Fruit fly (Drosophila melanogaster): Measurements from ENCODE around the gene CG42445.

The CG42445 gene

DNA sequence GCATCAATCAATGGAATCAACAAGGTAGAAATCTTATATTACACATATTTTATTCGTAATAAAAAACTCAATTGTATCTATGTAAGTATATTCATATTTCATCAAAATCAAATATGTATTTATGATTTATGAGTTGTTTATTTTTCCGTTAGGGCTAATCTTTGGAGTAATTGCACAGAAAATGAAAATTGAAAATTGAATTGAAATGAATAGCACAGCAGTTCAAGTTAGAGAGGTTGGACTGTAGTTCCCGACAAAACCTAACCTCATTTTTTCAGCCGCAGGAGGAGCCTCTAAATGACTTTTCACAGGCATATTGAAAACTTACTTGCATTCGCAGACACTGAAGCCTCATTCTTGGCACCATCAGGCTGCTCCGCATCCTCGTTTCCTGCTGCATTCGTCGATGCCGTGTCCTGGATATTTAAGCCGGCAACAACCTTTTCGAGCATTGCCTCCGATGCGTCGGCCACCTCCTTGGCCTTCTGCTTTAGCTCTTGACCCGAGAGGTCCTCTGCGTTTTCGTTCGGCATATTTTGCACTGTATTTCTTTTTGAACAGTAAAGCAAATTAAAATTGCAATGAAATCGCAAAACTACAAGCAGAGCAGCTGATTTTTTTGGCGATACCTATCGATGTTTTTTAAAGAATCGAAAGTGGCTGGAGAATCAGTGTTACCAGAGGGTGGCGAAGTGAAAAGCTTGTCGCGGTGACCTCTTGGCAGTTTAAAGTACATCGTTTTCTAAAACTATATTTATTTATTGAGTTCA lies 19.3 kb upstream of the CG42445 start, which contains the start of gene Nmt:
Gene Nmt (minus strand): TSS at position 635 of the 770 bp plus-strand sequence.
- TF ChIP-seq bab1 (GFP tag; optimal IDR thresholded peaks at IDR 0.05), result no peak
- no peak for TF ChIP-seq CG5204 (GFP tag; optimal IDR thresholded peaks at IDR 0.05)
- no peak for TF ChIP-seq Crg-1 (GFP tag; optimal IDR thresholded peaks at IDR 0.05)
- peak; percentile 2 for TF ChIP-seq CG11617 (GFP tag; optimal IDR thresholded peaks at IDR 0.05)
- TF ChIP-seq CG7101 (tag; optimal IDR thresholded peaks at IDR 0.05), result peak; percentile 14
- TF ChIP-seq kay (GFP tag; ENCODE audit: borderline replicate concordance), result no peak
- TF ChIP-seq pad (GFP tag; optimal IDR thresholded peaks at IDR 0.05), result no peak
- no peak for TF ChIP-seq CG1620 (GFP tag; optimal IDR thresholded peaks at IDR 0.05)
- TF ChIP-seq cnc (optimal IDR thresholded peaks at IDR 0.05), result no peak
- TF ChIP-seq tj (GFP tag; optimal IDR thresholded peaks at IDR 0.05), result peak; percentile 6
- no peak for TF ChIP-seq ovo (GFP tag; optimal IDR thresholded peaks at IDR 0.05)
- TF ChIP-seq CG14711 (tag; optimal IDR thresholded peaks at IDR 0.05), result peak; percentile 42
- no peak for TF ChIP-seq CG12768 (GFP tag; optimal IDR thresholded peaks at IDR 0.05)
- peak; percentile 9 for TF ChIP-seq CG7045 (GFP tag; optimal IDR thresholded peaks at IDR 0.05)
- no peak for TF ChIP-seq Mnt (GFP tag; optimal IDR thresholded peaks at IDR 0.05)
- no peak for TF ChIP-seq Clk (GFP tag; optimal IDR thresholded peaks at IDR 0.05)
- TF ChIP-seq CG33017 (tag; optimal IDR thresholded peaks at IDR 0.05), result peak; percentile 32
- peak; percentile 6 for TF ChIP-seq cic (GFP tag; optimal IDR thresholded peaks at IDR 0.05)
- TF ChIP-seq toe (GFP tag; optimal IDR thresholded peaks at IDR 0.05), result no peak

dm6 chr3L:8175818-8176217 lies 17.1 kb upstream of the CG42445 start, which contains the start of gene RecQ4:
RecQ4 (minus strand) TSS chr3L:8175978.
- TF ChIP-seq bab1 (GFP tag; optimal IDR thresholded peaks at IDR 0.05) (peak; percentile 35), cic (GFP tag; optimal IDR thresholded peaks at IDR 0.05) (no peak), tj (GFP tag; optimal IDR thresholded peaks at IDR 0.05) (peak; percentile 97)

DNA sequence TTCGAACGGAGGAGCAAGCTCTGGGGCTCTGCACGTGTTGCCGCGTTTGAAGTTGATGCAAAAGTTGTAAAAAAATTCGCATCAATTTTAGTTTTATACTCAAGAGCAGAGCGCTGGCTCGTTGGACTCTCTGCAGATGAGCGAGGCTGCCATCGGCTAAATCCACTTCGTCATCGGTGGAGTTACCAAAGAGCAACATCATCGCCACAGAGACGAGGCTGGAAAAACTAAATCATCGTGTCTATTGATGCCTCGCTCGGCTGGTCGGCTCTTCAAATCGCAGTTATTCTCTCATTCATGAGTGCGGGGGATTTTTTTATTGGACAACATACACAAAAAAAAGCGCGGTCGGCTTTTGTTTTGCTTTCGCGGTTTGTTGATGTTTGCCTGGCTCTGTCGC lies 6.7 kb upstream of the CG42445 start, which contains the start of gene CG13675:
Gene CG13675 (minus strand): TSS at position 83 of the 400 bp plus-strand sequence.
- TF ChIP-seq CG12768 (GFP tag; optimal IDR thresholded peaks at IDR 0.05) (no peak), CG7101 (tag; optimal IDR thresholded peaks at IDR 0.05) (no peak), Crg-1 (GFP tag; optimal IDR thresholded peaks at IDR 0.05) (no peak), CG5204 (GFP tag; optimal IDR thresholded peaks at IDR 0.05) (no peak), Hr96 (GFP tag; optimal IDR thresholded peaks at IDR 0.05) (no peak), Clk (GFP tag; optimal IDR thresholded peaks at IDR 0.05) (no peak), tj (GFP tag; optimal IDR thresholded peaks at IDR 0.05) (no peak), CG1620 (GFP tag; optimal IDR thresholded peaks at IDR 0.05) (no peak), ovo (GFP tag; optimal IDR thresholded peaks at IDR 0.05) (no peak), CG33017 (tag; optimal IDR thresholded peaks at IDR 0.05) (no peak), kay (GFP tag; ENCODE audit: borderline replicate concordance) (no peak), CG7045 (GFP tag; optimal IDR thresholded peaks at IDR 0.05) (no peak), Mnt (GFP tag; optimal IDR thresholded peaks at IDR 0.05) (no peak), CG14711 (tag; optimal IDR thresholded peaks at IDR 0.05) (no peak), bab1 (GFP tag; optimal IDR thresholded peaks at IDR 0.05) (no peak), pad (GFP tag; optimal IDR thresholded peaks at IDR 0.05) (no peak)

- no peak for TF ChIP-seq Hr96 (GFP tag; optimal IDR thresholded peaks at IDR 0.05)
- TF ChIP-seq tj (GFP tag; optimal IDR thresholded peaks at IDR 0.05), result peak; percentile 39
- no peak for TF ChIP-seq toe (GFP tag; optimal IDR thresholded peaks at IDR 0.05)
- no peak for TF ChIP-seq kay (GFP tag; ENCODE audit: borderline replicate concordance)
- no peak for TF ChIP-seq CG14711 (tag; optimal IDR thresholded peaks at IDR 0.05)
These were observed 1.2 kb upstream of the CG42445 start, which contains the start of gene CG43886 for dm6 chr3L:8159724-8160422. CG43886 (minus strand) TSS chr3L:8159774.

dm6 chr3L:8157079-8157478 lies 1.6 kb downstream of the CG42445 start:
- TF ChIP-seq Crg-1 (GFP tag; optimal IDR thresholded peaks at IDR 0.05), result no peak
- no peak for TF ChIP-seq tj (GFP tag; optimal IDR thresholded peaks at IDR 0.05)
- TF ChIP-seq CG7045 (GFP tag; optimal IDR thresholded peaks at IDR 0.05), result no peak
- no peak for TF ChIP-seq CG33017 (tag; optimal IDR thresholded peaks at IDR 0.05)
- TF ChIP-seq pad (GFP tag; optimal IDR thresholded peaks at IDR 0.05), result no peak
- no peak for TF ChIP-seq Clk (GFP tag; optimal IDR thresholded peaks at IDR 0.05)
- TF ChIP-seq ovo (GFP tag; optimal IDR thresholded peaks at IDR 0.05), result no peak
- TF ChIP-seq CG14711 (tag; optimal IDR thresholded peaks at IDR 0.05), result no peak
- TF ChIP-seq toe (GFP tag; optimal IDR thresholded peaks at IDR 0.05), result no peak
- no peak for TF ChIP-seq cic (GFP tag; optimal IDR thresholded peaks at IDR 0.05)
- TF ChIP-seq kay (GFP tag; ENCODE audit: borderline replicate concordance), result no peak
- no peak for TF ChIP-seq bab1 (GFP tag; optimal IDR thresholded peaks at IDR 0.05)

DNA sequence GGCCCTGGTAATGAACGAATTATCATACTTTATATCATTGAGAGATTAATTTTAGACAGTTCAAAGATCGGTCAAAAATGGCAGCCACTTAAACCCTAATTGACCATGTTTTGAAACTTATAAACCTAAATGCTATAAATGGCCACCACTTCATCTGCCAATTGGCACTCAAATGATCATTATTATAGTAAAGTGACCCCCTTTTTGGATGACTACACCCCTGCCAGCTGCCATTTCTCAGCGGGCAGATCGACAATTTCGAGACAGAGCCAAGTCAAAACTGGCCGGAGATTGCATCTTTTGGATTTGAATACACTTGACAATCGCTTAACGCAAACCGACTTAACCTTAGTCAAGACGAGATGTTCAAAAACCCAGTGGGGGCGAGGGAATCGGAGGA lies 2.5 kb downstream of the CG42445 start:
- TF ChIP-seq CG7101 (tag; optimal IDR thresholded peaks at IDR 0.05) (no peak), Mnt (GFP tag; optimal IDR thresholded peaks at IDR 0.05) (no peak), kay (GFP tag; ENCODE audit: borderline replicate concordance) (no peak), ovo (GFP tag; optimal IDR thresholded peaks at IDR 0.05) (no peak), pad (GFP tag; optimal IDR thresholded peaks at IDR 0.05) (no peak)

Data from whole organism, adult.